Worm (Caenorhabditis elegans) whole organism, midembryonic: ENCODE measurements around the gene sel-12.
A peak's percentile ranks its signal among the peaks of the same experiment; 100 is the strongest.

Experiments used
- T22C8.4 ChIP-seq: fragments of 200-800 bp; sonication (Bioruptor generic); IDR thresholded peaks from 2 replicates; pipeline ENCODE4 v1.3.6; 2022; ENCODE audit warnings: missing genetic modification characterization, missing compliant biosample characterization
- cog-1 ChIP-seq: sonication (generic microtip); optimal IDR thresholded peaks from 2 replicates; lab custom pipeline; 2016; ENCODE audit warnings: missing genetic modification characterization, missing compliant biosample characterization
- flt-1 ChIP-seq: fragments of 200-800 bp; sonication (Bioruptor generic); IDR thresholded peaks from 2 replicates; pipeline ENCODE4 v1.3.6; 2022; ENCODE audit warnings: missing genetic modification characterization, missing compliant biosample characterization
- klf-2 ChIP-seq: fragments of 200-800 bp; sonication (Bioruptor generic); conservative IDR thresholded peaks from 2 replicates; pipeline ENCODE4 v1.3.6; 2022; ENCODE audit warnings: missing genetic modification reagents, missing genetic modification characterization, missing compliant biosample characterization
- med-1 ChIP-seq: sonication (generic microtip); optimal IDR thresholded peaks from 2 replicates; lab custom pipeline; 2017; ENCODE audit warnings: missing genetic modification characterization, mild to moderate bottlenecking, missing compliant biosample characterization, antibody characterized with exemption, missing genetic modification reagents; ENCODE audit not compliant: insufficient read depth
- ref-1 ChIP-seq: fragments of 200-800 bp; sonication (Bioruptor generic); conservative IDR thresholded peaks from 2 replicates; pipeline ENCODE4 v1.3.6; 2022; ENCODE audit warnings: missing genetic modification reagents, missing genetic modification characterization, missing compliant biosample characterization
- tab-1 ChIP-seq: fragments of 200-800 bp; sonication (Bioruptor generic); IDR thresholded peaks from 2 replicates; pipeline ENCODE4 v1.3.6; 2022; ENCODE audit warnings: missing genetic modification characterization, missing compliant biosample characterization
- ztf-23 ChIP-seq: fragments of 200-800 bp; sonication (Bioruptor generic); IDR thresholded peaks from 2 replicates; pipeline ENCODE4 v1.3.6; 2022; ENCODE audit warnings: missing genetic modification reagents, missing genetic modification characterization, missing compliant biosample characterization
- ztf-29 ChIP-seq: fragments of 200-800 bp; sonication (Bioruptor generic); IDR thresholded peaks from 2 replicates; pipeline ENCODE4 v1.3.6; 2022; ENCODE audit warnings: missing genetic modification reagents, missing genetic modification characterization, missing compliant biosample characterization

Gene sel-12

ce11 chrX:945669-946068, 30.0 kb downstream of the sel-12 start:
- TF ChIP-seq flt-1 (GFP tag; lab: Robert Waterston, UW) (no peak), ref-1 (no peak), ztf-23 (no peak), T22C8.4 (GFP tag; lab: Robert Waterston, UW) (no peak), cog-1 (no peak), tab-1 (GFP tag; lab: Robert Waterston, UW) (no peak), klf-2 (GFP tag; lab: Robert Waterston, UW) (no peak), med-1 (GFP tag; lab: Kevin White, UChicago) (no peak), ztf-29 (no peak)

- TF ChIP-seq tab-1 (GFP tag; lab: Robert Waterston, UW), result no peak
- no peak for TF ChIP-seq klf-2 (GFP tag; lab: Robert Waterston, UW)
- no peak for TF ChIP-seq med-1 (GFP tag; lab: Kevin White, UChicago)
- TF ChIP-seq cog-1, result no peak
- no peak for TF ChIP-seq ztf-23
- TF ChIP-seq ref-1, result no peak
- TF ChIP-seq T22C8.4 (GFP tag; lab: Robert Waterston, UW), result no peak
- TF ChIP-seq flt-1 (GFP tag; lab: Robert Waterston, UW), result no peak
- no peak for TF ChIP-seq ztf-29
Measured at ce11 chrX:947885-948284, 32.2 kb downstream of the sel-12 start.

ce11 chrX:948783-949182, 33.1 kb downstream of the sel-12 start, which contains the start of gene sms-2:
sms-2 (minus strand) TSS chrX:948883.
- no peak for TF ChIP-seq klf-2 (GFP tag; lab: Robert Waterston, UW)
- TF ChIP-seq cog-1, result no peak
- TF ChIP-seq ref-1, result no peak
- TF ChIP-seq tab-1 (GFP tag; lab: Robert Waterston, UW), result no peak
- TF ChIP-seq ztf-23, result no peak

- no peak for TF ChIP-seq ref-1
- peak; percentile 80 for TF ChIP-seq tab-1 (GFP tag; lab: Robert Waterston, UW)
- TF ChIP-seq cog-1, result peak; percentile 96
- TF ChIP-seq ztf-23, result peak; percentile 69; the same call in 1 of the 2 replicates
- TF ChIP-seq T22C8.4 (GFP tag; lab: Robert Waterston, UW), result no peak
- TF ChIP-seq flt-1 (GFP tag; lab: Robert Waterston, UW), result peak; percentile 79
- peak; percentile 59; the same call in 1 of the 2 replicates for TF ChIP-seq klf-2 (GFP tag; lab: Robert Waterston, UW)
Measured at ce11 chrX:949466-949865, 33.8 kb downstream of the sel-12 start.

- TF ChIP-seq cog-1 (no peak), klf-2 (GFP tag; lab: Robert Waterston, UW) (no peak), med-1 (GFP tag; lab: Kevin White, UChicago) (no peak), flt-1 (GFP tag; lab: Robert Waterston, UW) (no peak), ref-1 (no peak), ztf-29 (no peak), T22C8.4 (GFP tag; lab: Robert Waterston, UW) (no peak), tab-1 (GFP tag; lab: Robert Waterston, UW) (no peak), ztf-23 (no peak)
Measured at ce11 chrX:950482-950881, 34.8 kb downstream of the sel-12 start, which contains the start of gene arr-1. arr-1 (plus strand) TSS chrX:950782.

- TF ChIP-seq ref-1 (no peak), cog-1 (peak; percentile 8)
Measured at ce11 chrX:952557-953083, 37.0 kb downstream of the sel-12 start.

ce11 chrX:954499-955061, 38.9 kb downstream of the sel-12 start, which contains the start of gene apm-3:
apm-3 (plus strand) TSS chrX:954975.
- 0 out of 2 replicates have a peak, but pooled peaks have one; percentile 17 for TF ChIP-seq T22C8.4 (GFP tag; lab: Robert Waterston, UW)
- TF ChIP-seq klf-2 (GFP tag; lab: Robert Waterston, UW), result no peak
- TF ChIP-seq flt-1 (GFP tag; lab: Robert Waterston, UW), result no peak
- 0 out of 2 replicates have a peak, but pooled peaks have one; percentile 53 for TF ChIP-seq tab-1 (GFP tag; lab: Robert Waterston, UW)
- peak; percentile 36 for TF ChIP-seq cog-1

- TF ChIP-seq ref-1 (no peak), ztf-23 (no peak), flt-1 (GFP tag; lab: Robert Waterston, UW) (no peak), T22C8.4 (GFP tag; lab: Robert Waterston, UW) (no peak), klf-2 (GFP tag; lab: Robert Waterston, UW) (no peak), cog-1 (no peak)
Measured at ce11 chrX:957581-957980, 41.9 kb downstream of the sel-12 start, which contains the start of gene chil-10. chil-10 (plus strand) TSS chrX:957881.

ce11 chrX:960139-960538, 44.5 kb downstream of the sel-12 start:
- TF ChIP-seq T22C8.4 (GFP tag; lab: Robert Waterston, UW) (no peak), cog-1 (no peak), ztf-29 (no peak), klf-2 (GFP tag; lab: Robert Waterston, UW) (no peak), ref-1 (no peak), ztf-23 (no peak), flt-1 (GFP tag; lab: Robert Waterston, UW) (no peak), med-1 (GFP tag; lab: Kevin White, UChicago) (no peak), tab-1 (GFP tag; lab: Robert Waterston, UW) (no peak)

- TF ChIP-seq cog-1 (no peak), flt-1 (GFP tag; lab: Robert Waterston, UW) (no peak), ztf-29 (no peak), klf-2 (GFP tag; lab: Robert Waterston, UW) (no peak)
Measured at ce11 chrX:963171-963570, 47.5 kb downstream of the sel-12 start, which contains the start of gene ncs-1. ncs-1 (minus strand) TSS chrX:963271.
